Worm (Caenorhabditis elegans) whole organism, L4/young adult: ENCODE measurements around the gene srz-42.

Experiments
- W03F9.2 ChIP-seq: fragments of 150-350 bp; optimal IDR thresholded peaks from 2 replicates; lab custom pipeline; 2014; ENCODE audit warnings: missing biosample characterization, missing genetic modification characterization
- dao-5 ChIP-seq: sonication (generic microtip); optimal IDR thresholded peaks from 2 replicates; lab custom pipeline; 2016; ENCODE audit warnings: missing genotype, missing genetic modification characterization, moderate library complexity, missing compliant biosample characterization
- him-1 ChIP-seq: sonication (generic microtip); optimal IDR thresholded peaks from 2 replicates; lab custom pipeline; 2016; ENCODE audit warnings: missing genotype, missing genetic modification reagents, missing genetic modification characterization, missing compliant biosample characterization

The srz-42 gene

DNA sequence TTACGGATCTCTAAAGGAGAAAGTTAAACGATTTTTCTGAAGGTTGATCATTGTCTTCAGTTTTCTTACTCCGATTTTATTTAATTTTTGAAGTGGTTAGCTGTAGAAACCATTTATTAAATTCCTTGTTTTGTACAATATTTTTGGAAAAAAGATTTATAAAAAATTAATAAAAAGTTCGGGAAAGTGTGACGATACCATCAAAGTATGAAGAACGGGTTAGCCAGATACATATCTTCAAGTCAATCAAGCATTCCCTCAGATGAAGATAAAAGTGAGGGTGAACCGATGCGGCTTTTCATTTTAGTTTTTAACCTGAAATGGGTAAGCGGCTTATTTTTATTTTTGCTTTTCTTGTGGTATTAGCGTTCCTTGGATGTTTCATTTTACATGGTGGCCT is 36.3 kb downstream of the srz-42 start, which contains the start of gene R05A10.6:
TSS of gene R05A10.6 (plus strand) at position 301 of the 400 bp plus-strand sequence.
- TF ChIP-seq him-1 (tag; lab: Kevin White, UChicago), result no peak
- no peak for TF ChIP-seq dao-5
- TF ChIP-seq W03F9.2 (tag; lab: Kevin White, UChicago), result no peak

DNA sequence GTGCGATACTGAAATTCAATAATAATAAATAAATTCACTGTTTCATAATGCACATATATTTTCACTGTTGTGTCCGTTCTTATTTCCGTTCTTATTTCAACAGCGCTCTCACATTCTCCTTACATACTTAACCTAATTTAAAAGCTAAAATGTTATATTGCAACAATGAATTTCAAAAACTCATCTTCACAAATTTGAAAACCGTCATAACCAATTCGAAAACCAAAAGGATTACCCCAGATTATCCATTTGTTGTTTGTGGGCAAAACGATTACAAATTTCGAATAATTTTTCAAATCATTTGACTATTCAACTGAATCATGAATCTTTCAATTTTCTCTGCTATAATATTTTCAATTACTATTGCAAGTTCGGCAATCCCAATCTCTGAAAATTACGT is 43.0 kb downstream of the srz-42 start, which contains the start of gene R05A10.4:
TSS of gene R05A10.4 (plus strand) at position 301 of the 400 bp plus-strand sequence.
- no peak for TF ChIP-seq him-1 (tag; lab: Kevin White, UChicago)
- TF ChIP-seq W03F9.2 (tag; lab: Kevin White, UChicago), result no peak
- TF ChIP-seq dao-5, result no peak

DNA sequence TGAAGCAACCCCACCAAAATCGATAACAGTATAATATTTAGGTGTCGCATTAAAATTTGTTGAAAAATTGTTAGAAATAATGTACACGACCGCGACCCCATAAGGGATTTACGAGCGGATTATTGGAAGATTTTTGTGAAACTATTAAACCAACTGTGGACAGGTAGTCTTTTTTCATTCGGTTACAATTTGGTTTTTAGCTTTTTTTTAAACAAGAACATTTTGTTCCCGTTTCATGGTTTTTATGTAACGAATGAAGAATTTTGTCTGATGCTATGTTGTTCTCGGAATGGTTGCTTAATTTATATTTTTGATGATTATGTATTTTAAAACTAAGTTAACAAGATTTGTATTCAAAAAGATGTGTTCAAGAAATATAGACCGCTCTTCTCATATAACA is 47.2 kb downstream of the srz-42 start, which contains the start of gene R05A10.3:
TSS of gene R05A10.3 (minus strand) at position 101 of the 400 bp plus-strand sequence.
- no peak for TF ChIP-seq him-1 (tag; lab: Kevin White, UChicago)
- no peak for TF ChIP-seq dao-5
- TF ChIP-seq W03F9.2 (tag; lab: Kevin White, UChicago), result no peak

DNA sequence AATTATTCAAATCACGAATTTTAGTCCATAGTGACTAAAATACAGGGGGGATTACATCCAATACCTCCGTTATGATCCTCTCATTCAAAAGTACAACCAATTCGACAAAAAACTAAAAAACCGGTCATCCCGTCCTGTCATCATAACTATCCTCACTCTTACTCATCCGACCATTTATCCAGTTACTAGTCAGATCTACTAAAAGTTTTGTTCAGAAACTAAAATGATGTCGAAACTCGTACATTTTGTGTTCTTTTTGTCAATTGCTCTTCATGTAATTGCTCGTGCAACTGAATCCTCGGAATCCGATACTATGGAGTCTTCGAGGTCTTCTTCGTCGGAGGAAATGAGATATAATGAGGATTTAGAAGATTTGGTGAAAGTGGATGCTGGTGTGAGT is 47.9 kb downstream of the srz-42 start, which contains the start of gene R05A10.2:
TSS of gene R05A10.2 (plus strand) at position 214 of the 400 bp plus-strand sequence.
- no peak for TF ChIP-seq dao-5
- TF ChIP-seq him-1 (tag; lab: Kevin White, UChicago), result no peak
- TF ChIP-seq W03F9.2 (tag; lab: Kevin White, UChicago), result no peak
